Worm (Caenorhabditis elegans) whole organism, L4 larva: ENCODE results near the gene dsh-2.

Experiments used
- T20F7.1 ChIP-seq: fragments of 200-800 bp; sonication (Bioruptor generic); optimal IDR thresholded peaks from 2 replicates; lab custom pipeline; 2018; ENCODE audit warnings: mild to moderate bottlenecking, missing genetic modification characterization, missing compliant biosample characterization
- Y5F2A.4 ChIP-seq: fragments of 200-800 bp; sonication (Bioruptor generic); optimal IDR thresholded peaks from 2 replicates; lab custom pipeline; 2018; ENCODE audit warnings: mild to moderate bottlenecking, missing genetic modification characterization, missing compliant biosample characterization
- Y75B8A.6 ChIP-seq: fragments of 200-800 bp; sonication (Bioruptor generic); IDR thresholded peaks from 2 replicates; pipeline ENCODE4 v1.3.6; 2022; ENCODE audit warnings: missing genetic modification reagents, missing genetic modification characterization, missing compliant biosample characterization
- ZK337.2 ChIP-seq: fragments of 200-800 bp; sonication (Bioruptor generic); IDR thresholded peaks from 2 replicates; pipeline ENCODE4 v1.3.6; 2022; ENCODE audit warnings: missing genetic modification reagents, missing genetic modification characterization, missing compliant biosample characterization
- aha-1 ChIP-seq: fragments of 150-350 bp; peaks from one replicate; lab custom pipeline; 2014; ENCODE audit warnings: missing biosample characterization, missing genetic modification characterization
- attf-4 ChIP-seq: sonication (generic microtip); optimal IDR thresholded peaks from 3 replicates; lab custom pipeline; 2017; ENCODE audit warnings: missing biosample characterization, missing genetic modification characterization
- ceh-20 ChIP-seq: fragments of 200-800 bp; sonication (Bioruptor generic); IDR thresholded peaks from 2 replicates; pipeline ENCODE4 v1.3.6; 2022; ENCODE audit warnings: missing genetic modification reagents, missing genetic modification characterization, missing compliant biosample characterization
- ceh-28 ChIP-seq: fragments of 150-350 bp; optimal IDR thresholded peaks from 2 replicates; lab custom pipeline; 2014; ENCODE audit warnings: missing biosample characterization, missing genetic modification reagents, missing genetic modification characterization
- ceh-44 ChIP-seq: fragments of 200-800 bp; sonication (Bioruptor generic); IDR thresholded peaks from 2 replicates; pipeline ENCODE4 v1.3.6; 2022; ENCODE audit warnings: missing genetic modification reagents, missing genetic modification characterization, missing compliant biosample characterization
- ceh-82 ChIP-seq: sonication (generic microtip); optimal IDR thresholded peaks from 2 replicates; lab custom pipeline; 2017; ENCODE audit warnings: missing biosample characterization, missing genetic modification characterization
- daf-12 ChIP-seq: fragments of 150-350 bp; optimal IDR thresholded peaks from 2 replicates; lab custom pipeline; 2014; ENCODE audit warnings: missing biosample characterization, missing genetic modification reagents, missing genetic modification characterization
- daf-16 ChIP-seq, 3 experiments: sonication (generic microtip); optimal IDR thresholded peaks; 2 replicates each; lab custom pipeline; 2016 to 2017; ENCODE audit warnings: missing genetic modification characterization in 3 of 3, missing genetic modification reagents in 3 of 3, mild to moderate bottlenecking in 2 of 3, missing compliant biosample characterization in 2 of 3, missing biosample characterization in 1 of 3, moderate library complexity in 1 of 3
- daf-8 ChIP-seq: fragments of 200-800 bp; sonication (Bioruptor generic); IDR thresholded peaks from 2 replicates; pipeline ENCODE4 v1.3.6; 2022; ENCODE audit warnings: missing genetic modification characterization, missing compliant biosample characterization
- dmd-6 ChIP-seq: fragments of 200-800 bp; sonication (Bioruptor generic); IDR thresholded peaks from 2 replicates; pipeline ENCODE4 v1.3.6; 2022; ENCODE audit warnings: missing genetic modification reagents, missing genetic modification characterization, missing compliant biosample characterization
- dmd-8 ChIP-seq: fragments of 200-800 bp; sonication (Bioruptor generic); IDR thresholded peaks from 2 replicates; pipeline ENCODE4 v1.3.6; 2022; ENCODE audit warnings: missing genetic modification characterization, missing compliant biosample characterization
- dmd-9 ChIP-seq: fragments of 200-800 bp; sonication (Bioruptor generic); IDR thresholded peaks from 2 replicates; pipeline ENCODE4 v1.3.6; 2022; ENCODE audit warnings: missing genetic modification reagents, missing genetic modification characterization, missing compliant biosample characterization
- duxl-1 ChIP-seq: sonication (generic microtip); optimal IDR thresholded peaks from 2 replicates; lab custom pipeline; 2016; ENCODE audit warnings: mild to moderate bottlenecking, missing genetic modification characterization, moderate library complexity, missing compliant biosample characterization; ENCODE audit not compliant: poor library complexity
- fkh-10 ChIP-seq: fragments of 150-350 bp; optimal IDR thresholded peaks from 2 replicates; lab custom pipeline; 2014; ENCODE audit warnings: missing biosample characterization, missing genetic modification reagents, missing genetic modification characterization
- hif-1 ChIP-seq, 2 experiments: sonication (generic microtip); optimal IDR thresholded peaks; 2 replicates each; lab custom pipeline; 2016 to 2017; ENCODE audit warnings: missing compliant biosample characterization in 2 of 2, missing genetic modification characterization in 2 of 2, missing genetic modification reagents in 2 of 2, missing genotype in 2 of 2, mild to moderate bottlenecking in 1 of 2
- hlh-30 ChIP-seq: sonication (generic microtip); optimal IDR thresholded peaks from 2 replicates; lab custom pipeline; 2017; ENCODE audit warnings: antibody characterized with exemption, mild to moderate bottlenecking, missing genetic modification characterization, missing compliant biosample characterization; ENCODE audit not compliant: insufficient read depth
- lim-7 ChIP-seq: fragments of 200-800 bp; sonication (Bioruptor generic); IDR thresholded peaks from 2 replicates; pipeline ENCODE4 v1.3.6; 2022; ENCODE audit warnings: missing genetic modification characterization, missing compliant biosample characterization
- lin-1 ChIP-seq: fragments of 200-800 bp; sonication (Bioruptor generic); IDR thresholded peaks from 2 replicates; pipeline ENCODE4 v1.3.6; 2022; ENCODE audit warnings: missing genetic modification reagents, missing genetic modification characterization, missing compliant biosample characterization
- lin-13 ChIP-seq: fragments of 150-350 bp; optimal IDR thresholded peaks from 2 replicates; lab custom pipeline; 2014; ENCODE audit warnings: missing biosample characterization, missing genetic modification reagents, missing genetic modification characterization
- lin-15B ChIP-seq: fragments of 150-350 bp; sonication (generic microtip); optimal IDR thresholded peaks from 3 replicates; lab custom pipeline; 2014; ENCODE audit warnings: missing biosample characterization, missing genetic modification characterization
- lin-39 ChIP-seq: fragments of 150-350 bp; optimal IDR thresholded peaks from 2 replicates; lab custom pipeline; 2014; ENCODE audit warnings: missing biosample characterization, missing genetic modification reagents, missing genetic modification characterization
- lsy-2 ChIP-seq, 2 experiments: fragments of 150-350 bp in 1 of 2; sonication (generic microtip) in 1 of 2; optimal IDR thresholded peaks; 2 replicates each; lab custom pipeline; 2014 to 2017; ENCODE audit warnings: missing biosample characterization in 2 of 2, missing genetic modification characterization in 2 of 2
- madf-9 ChIP-seq: fragments of 200-800 bp; sonication (Bioruptor generic); conservative IDR thresholded peaks from 2 replicates; pipeline ENCODE4 v1.3.6; 2022; ENCODE audit warnings: missing genetic modification reagents, missing genetic modification characterization, missing compliant biosample characterization
- mdl-1 ChIP-seq, 2 experiments: fragments of 150-350 bp in 1 of 2; sonication (generic microtip) in 1 of 2; optimal IDR thresholded peaks; 2 replicates each; lab custom pipeline; 2014 to 2017; ENCODE audit warnings: missing biosample characterization in 2 of 2, missing genetic modification characterization in 2 of 2
- mxl-3 ChIP-seq: fragments of 200-800 bp; sonication (Bioruptor generic); optimal IDR thresholded peaks from 2 replicates; lab custom pipeline; 2018; ENCODE audit warnings: mild to moderate bottlenecking, missing genetic modification characterization, missing compliant biosample characterization
- nhr-102 ChIP-seq: sonication (generic microtip); optimal IDR thresholded peaks from 2 replicates; lab custom pipeline; 2016; ENCODE audit warnings: mild to moderate bottlenecking, missing genetic modification characterization, moderate library complexity, missing compliant biosample characterization
- nhr-11 ChIP-seq: fragments of 150-350 bp; optimal IDR thresholded peaks from 2 replicates; lab custom pipeline; 2014; ENCODE audit warnings: missing biosample characterization, missing genetic modification characterization
- nhr-237 ChIP-seq: sonication (generic microtip); optimal IDR thresholded peaks from 2 replicates; lab custom pipeline; 2017; ENCODE audit warnings: missing biosample characterization, missing genetic modification characterization
- nhr-25 ChIP-seq: sonication (generic microtip); optimal IDR thresholded peaks from 2 replicates; lab custom pipeline; 2017; ENCODE audit warnings: missing genetic modification characterization, mild to moderate bottlenecking, missing compliant biosample characterization, antibody characterized with exemption, moderate library complexity, borderline replicate concordance; ENCODE audit not compliant: insufficient read depth
- nhr-28 ChIP-seq: fragments of 150-350 bp; optimal IDR thresholded peaks from 2 replicates; lab custom pipeline; 2014; ENCODE audit warnings: missing biosample characterization, missing genetic modification characterization
- nhr-41 ChIP-seq: fragments of 200-800 bp; sonication (Bioruptor generic); IDR thresholded peaks from 2 replicates; pipeline ENCODE4 v1.3.6; 2022; ENCODE audit warnings: missing genetic modification reagents, missing genetic modification characterization, missing compliant biosample characterization
- nhr-48 ChIP-seq: sonication (generic microtip); optimal IDR thresholded peaks from 2 replicates; lab custom pipeline; 2016; ENCODE audit warnings: mild to moderate bottlenecking, missing genetic modification characterization, missing compliant biosample characterization
- nhr-76 ChIP-seq: fragments of 150-350 bp; optimal IDR thresholded peaks from 2 replicates; lab custom pipeline; 2014; ENCODE audit warnings: missing biosample characterization, missing genetic modification characterization
- nhr-77 ChIP-seq: fragments of 150-350 bp; optimal IDR thresholded peaks from 2 replicates; lab custom pipeline; 2014; ENCODE audit warnings: missing biosample characterization, missing genetic modification characterization
- saeg-2 ChIP-seq: fragments of 200-800 bp; sonication (Bioruptor generic); IDR thresholded peaks from 2 replicates; pipeline ENCODE4 v1.3.6; 2022; ENCODE audit warnings: missing genetic modification reagents, missing genetic modification characterization, missing compliant biosample characterization
- snpc-1.2 ChIP-seq: fragments of 200-800 bp; sonication (Bioruptor generic); IDR thresholded peaks from 2 replicates; pipeline ENCODE4 v1.3.6; 2022; ENCODE audit warnings: missing genetic modification reagents, missing genetic modification characterization, missing compliant biosample characterization
- unc-62 ChIP-seq, 3 experiments: fragments of 150-350 bp in 1 of 3; sonication (generic microtip); optimal IDR thresholded peaks in 2 of 3; peaks in 1 of 3; 1 replicate in 1 of 3; 2 replicates in 2 of 3; lab custom pipeline; 2014 to 2017; ENCODE audit warnings: missing biosample characterization in 3 of 3, missing genetic modification characterization in 3 of 3, missing genetic modification reagents in 3 of 3, missing genotype in 1 of 3
- zfp-2 ChIP-seq: sonication (generic microtip); optimal IDR thresholded peaks from 2 replicates; lab custom pipeline; 2016; ENCODE audit warnings: mild to moderate bottlenecking, missing genetic modification characterization, missing compliant biosample characterization
- zfp-3 ChIP-seq: fragments of 200-800 bp; sonication (Bioruptor generic); conservative IDR thresholded peaks from 2 replicates; pipeline ENCODE4 v1.3.6; 2022; ENCODE audit warnings: missing genetic modification reagents, missing genetic modification characterization, missing compliant biosample characterization
- zip-2 ChIP-seq: fragments of 150-350 bp; optimal IDR thresholded peaks from 2 replicates; lab custom pipeline; 2014; ENCODE audit warnings: missing biosample characterization, missing genetic modification characterization
- ztf-11 ChIP-seq: fragments of 150-350 bp; optimal IDR thresholded peaks from 2 replicates; lab custom pipeline; 2014; ENCODE audit warnings: missing biosample characterization, missing genetic modification characterization
- ztf-7 ChIP-seq: fragments of 150-350 bp; optimal IDR thresholded peaks from 2 replicates; lab custom pipeline; 2014; ENCODE audit warnings: missing biosample characterization, missing genetic modification characterization

The dsh-2 gene

DNA sequence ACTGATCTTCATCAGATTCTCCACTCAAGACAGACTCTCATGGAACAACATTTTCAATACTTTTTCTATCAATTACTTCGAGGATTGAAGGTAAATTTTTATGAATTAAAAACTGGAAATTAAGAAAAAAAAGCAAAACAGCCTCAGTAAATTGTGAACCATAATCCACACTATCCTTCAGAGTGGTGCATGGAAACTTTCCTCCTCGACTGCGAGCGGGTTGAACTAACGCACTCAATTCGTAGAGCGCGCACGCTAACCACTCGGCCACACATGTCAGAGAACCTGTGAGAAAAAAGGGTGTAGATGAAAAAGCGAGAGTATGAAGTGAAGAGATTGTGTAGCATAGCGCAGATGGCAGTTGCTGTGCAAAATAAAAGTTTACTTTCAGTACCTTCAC, 24.0 kb upstream of the dsh-2 start (continued):
- 0 out of 2 replicates have a peak, but pooled peaks have one; percentile 30 for TF ChIP-seq dmd-9 (GFP tag; lab: Robert Waterston, UW)
- TF ChIP-seq snpc-1.2 (GFP tag; lab: Robert Waterston, UW) = no peak; the same call in 1 of the 2 replicates
- no peak for TF ChIP-seq attf-4 (tag; lab: Kevin White, UChicago)
- TF ChIP-seq hlh-30 (tag; lab: Kevin White, UChicago) = peak; percentile 70
- peak; percentile 76 for TF ChIP-seq ceh-44 (GFP tag; lab: Robert Waterston, UW)
- peak; percentile 66; the same call in 1 of the 2 replicates for TF ChIP-seq zfp-3 (GFP tag; lab: Robert Waterston, UW)
- no peak for TF ChIP-seq lin-39 (tag; lab: Kevin White, UChicago)
- TF ChIP-seq lin-13 (GFP tag; lab: Kevin White, UChicago) = peak; percentile 48
- TF ChIP-seq daf-8 (GFP tag; lab: Robert Waterston, UW) = no peak
- no peak for TF ChIP-seq nhr-237
- TF ChIP-seq nhr-41 (GFP tag; lab: Robert Waterston, UW) = peak; percentile 96
- 0 out of 2 replicates have a peak, but pooled peaks have one; percentile 59 for TF ChIP-seq saeg-2 (GFP tag; lab: Robert Waterston, UW)
- no peak for TF ChIP-seq nhr-76 (tag; lab: Kevin White, UChicago)
- TF ChIP-seq ztf-11 (tag; lab: Kevin White, UChicago) = no peak
- TF ChIP-seq hif-1 (tag; optimal IDR thresholded peaks at IDR 0.05; lab: Kevin White, UChicago) = peak in 1 of 2 experiments; percentile 25
- peak; percentile 0 for TF ChIP-seq fkh-10 (GFP tag; lab: Kevin White, UChicago)
- TF ChIP-seq aha-1 (tag; lab: Kevin White, UChicago) = peak; percentile 99
- peak; percentile 60 for TF ChIP-seq zip-2
- no peak for TF ChIP-seq lin-15B
- peak; percentile 75 for TF ChIP-seq Y5F2A.4 (GFP tag; lab: Kevin White, UChicago)
- TF ChIP-seq T20F7.1 (GFP tag; lab: Kevin White, UChicago) = no peak
- no peak for TF ChIP-seq ceh-82 (tag; lab: Kevin White, UChicago)
- TF ChIP-seq lsy-2 (tag; optimal IDR thresholded peaks at IDR 0.05; lab: Kevin White, UChicago) = no peak
- TF ChIP-seq nhr-28 = peak; percentile 38
- TF ChIP-seq daf-16 (GFP tag; optimal IDR thresholded peaks at IDR 0.05; lab: Kevin White, UChicago) = peak in 1 of 2 experiments; percentile 94
- peak; percentile 78 for TF ChIP-seq daf-16 (tag; optimal IDR thresholded peaks at IDR 0.05; lab: Kevin White, UChicago)
- no peak; the same call in 1 of the 2 replicates for TF ChIP-seq madf-9
- TF ChIP-seq unc-62 (GFP tag; optimal IDR thresholded peaks at IDR 0.05 in 1 of 2; lab: Kevin White, UChicago) = peak in 1 of 2 experiments; percentile 82
- no peak for TF ChIP-seq unc-62 (tag; optimal IDR thresholded peaks at IDR 0.05; lab: Kevin White, UChicago)
- peak; percentile 97 for TF ChIP-seq lim-7 (GFP tag; lab: Robert Waterston, UW)
- peak; percentile 55 for TF ChIP-seq zfp-2 (tag; lab: Kevin White, UChicago)
- peak; percentile 55 for TF ChIP-seq nhr-11
- TF ChIP-seq nhr-25 (tag; lab: Kevin White, UChicago) = no peak
- TF ChIP-seq, all 104 proteins: peak for 66

ce11 chrII:5103784-5104457, 22.9 kb upstream of the dsh-2 start, which contains the start of the genes C04G6.11 and mpk-2:
C04G6.11 (minus strand) TSS chrII:5103834.
mpk-2 (plus strand) TSS chrII:5104118.
- TF ChIP-seq nhr-28 (peak; percentile 77), ceh-28 (tag; lab: Kevin White, UChicago) (no peak), ceh-20 (no peak), lim-7 (GFP tag; lab: Robert Waterston, UW) (no peak), mxl-3 (GFP tag; lab: Kevin White, UChicago) (no peak), ceh-44 (GFP tag; lab: Robert Waterston, UW) (no peak), mdl-1 (tag; optimal IDR thresholded peaks at IDR 0.05; lab: Kevin White, UChicago) (peak in 1 of 2 experiments; percentile 9), dmd-6 (GFP tag; lab: Robert Waterston, UW) (peak; percentile 97), ztf-7 (tag; lab: Kevin White, UChicago) (no peak), zfp-3 (GFP tag; lab: Robert Waterston, UW) (no peak), lin-1 (peak; percentile 59; the same call in 1 of the 2 replicates), duxl-1 (tag; lab: Kevin White, UChicago) (no peak), daf-12 (tag; lab: Kevin White, UChicago) (no peak), nhr-48 (tag; lab: Kevin White, UChicago) (peak; percentile 85), nhr-102 (tag; lab: Kevin White, UChicago) (peak; percentile 51), hlh-30 (tag; lab: Kevin White, UChicago) (no peak), daf-16 (GFP tag; optimal IDR thresholded peaks at IDR 0.05; lab: Kevin White, UChicago) (peak in 1 of 2 experiments; percentile 69), daf-16 (tag; optimal IDR thresholded peaks at IDR 0.05; lab: Kevin White, UChicago) (peak; percentile 66), ZK337.2 (no peak), Y75B8A.6 (no peak), T20F7.1 (GFP tag; lab: Kevin White, UChicago) (peak; percentile 45), lsy-2 (tag; optimal IDR thresholded peaks at IDR 0.05; lab: Kevin White, UChicago) (no peak), dmd-8 (GFP tag; lab: Robert Waterston, UW) (no peak), nhr-77 (tag; lab: Kevin White, UChicago) (peak; percentile 44)
